Fruit fly (Drosophila melanogaster): Measurements from ENCODE around the gene CG34453.
A peak's percentile ranks its signal among the peaks of the same experiment; 100 is the strongest.

Gene CG34453

DNA sequence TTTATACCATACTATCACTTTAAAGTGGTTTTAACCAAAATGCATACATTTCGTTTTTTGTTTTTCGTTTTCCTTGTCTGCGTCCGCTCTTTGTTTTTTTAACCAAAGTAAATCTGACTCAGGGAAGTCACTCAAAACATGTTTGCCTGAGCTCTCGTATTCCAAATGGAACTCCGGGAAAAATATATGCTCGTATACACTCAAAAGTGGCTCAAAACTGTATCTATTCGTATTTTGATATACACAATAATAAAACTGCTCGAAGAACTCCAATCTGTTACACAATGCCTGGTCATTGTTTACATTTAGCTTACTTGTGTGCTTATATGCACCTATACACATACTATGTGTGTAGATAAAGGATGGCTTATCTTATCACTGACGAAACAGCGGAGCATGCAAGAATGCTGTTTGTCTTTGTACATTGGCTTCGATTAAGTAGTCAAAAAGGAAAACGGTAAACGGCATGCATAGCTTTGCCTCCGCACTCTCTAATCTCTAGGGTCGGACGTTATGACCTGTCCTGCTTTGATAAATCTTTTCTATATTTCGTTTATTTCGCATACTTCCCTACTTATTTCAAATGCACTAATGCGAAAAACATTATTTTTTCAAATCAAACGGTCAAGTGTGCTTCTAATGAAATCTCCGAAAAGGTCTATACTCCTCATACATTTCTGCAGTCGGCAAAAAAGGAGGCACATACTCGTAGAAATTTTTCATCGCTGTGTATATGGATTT lies 37.8 kb upstream of the CG34453 start, which contains the start of gene miple2:
Gene miple2 (plus strand): TSS at position 441 of the 741 bp plus-strand sequence.
- TF ChIP-seq Snoo (tag; optimal IDR thresholded peaks at IDR 0.05) (peak; percentile 39), CG17806 (tag; optimal IDR thresholded peaks at IDR 0.05) (peak; percentile 61), EcR (GFP tag; optimal IDR thresholded peaks at IDR 0.05) (no peak), CG4496 (GFP tag; IDR thresholded peaks at IDR 0.05) (peak; percentile 46; the same call in 2 of the 3 replicates), CG13204 (GFP tag; optimal IDR thresholded peaks at IDR 0.05) (peak; percentile 21), rn (GFP tag; IDR thresholded peaks at IDR 0.05) (no peak), fd96Ca (GFP tag; IDR thresholded peaks at IDR 0.05) (peak; percentile 45; the same call in 1 of the 3 replicates), D1 (tag; optimal IDR thresholded peaks at IDR 0.05) (peak; percentile 59), CG10348 (GFP tag; IDR thresholded peaks at IDR 0.05) (no peak), CG8301 (tag; optimal IDR thresholded peaks at IDR 0.05) (peak; percentile 67), CG12605 (GFP tag; IDR thresholded peaks at IDR 0.05) (peak; percentile 65; the same call in 1 of the 2 replicates), CG14655 (GFP tag; optimal IDR thresholded peaks at IDR 0.05) (peak; percentile 81), CG9948 (tag; optimal IDR thresholded peaks at IDR 0.05) (peak; percentile 79), CG8159 (tag; optimal IDR thresholded peaks at IDR 0.05) (peak; percentile 77), Ets98B (GFP tag; IDR thresholded peaks at IDR 0.05) (no peak; the same call in 1 of the 2 replicates), gl (tag; optimal IDR thresholded peaks at IDR 0.05) (peak; percentile 53), Pif1B (GFP tag; optimal IDR thresholded peaks at IDR 0.05) (peak; percentile 49), CG34367 (tag; optimal IDR thresholded peaks at IDR 0.05) (peak; percentile 67), CG32121 (GFP tag; IDR thresholded peaks at IDR 0.05) (peak; percentile 23; the same call in 1 of the 2 replicates), Pif1A (GFP tag; optimal IDR thresholded peaks at IDR 0.05) (peak; percentile 66), CG15710 (tag; optimal IDR thresholded peaks at IDR 0.05) (peak; percentile 49)

DNA sequence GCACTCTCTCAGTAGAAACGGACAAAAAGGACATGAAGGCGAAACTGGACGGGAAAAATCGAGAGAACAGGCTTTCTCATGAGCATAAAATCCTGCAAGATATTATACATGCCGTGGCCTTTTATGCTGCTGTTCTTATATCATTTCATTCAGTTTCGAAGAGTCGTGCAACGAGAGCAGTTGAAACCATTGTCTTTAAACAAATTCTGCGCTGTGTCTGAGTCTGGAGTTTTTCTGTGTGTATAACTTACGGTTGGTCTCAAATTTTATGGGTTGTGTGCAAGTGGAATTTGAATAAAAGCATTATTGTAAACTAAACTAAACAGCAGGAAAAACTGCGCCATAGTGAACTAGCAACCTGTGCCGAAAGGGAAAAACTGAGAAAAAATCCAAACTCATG lies 34.5 kb upstream of the CG34453 start:
- TF ChIP-seq rn (GFP tag; IDR thresholded peaks at IDR 0.05), result no peak
- TF ChIP-seq Pif1B (GFP tag; optimal IDR thresholded peaks at IDR 0.05), result no peak
- no peak for TF ChIP-seq CG13204 (GFP tag; optimal IDR thresholded peaks at IDR 0.05)
- no peak for TF ChIP-seq CG8301 (tag; optimal IDR thresholded peaks at IDR 0.05)
- TF ChIP-seq Ets98B (GFP tag; IDR thresholded peaks at IDR 0.05), result no peak
- TF ChIP-seq CG34367 (tag; optimal IDR thresholded peaks at IDR 0.05), result no peak
- TF ChIP-seq gl (tag; optimal IDR thresholded peaks at IDR 0.05), result no peak
- no peak for TF ChIP-seq Snoo (tag; optimal IDR thresholded peaks at IDR 0.05)
- no peak for TF ChIP-seq CG8159 (tag; optimal IDR thresholded peaks at IDR 0.05)
- TF ChIP-seq CG32121 (GFP tag; IDR thresholded peaks at IDR 0.05), result no peak
- no peak for TF ChIP-seq CG9948 (tag; optimal IDR thresholded peaks at IDR 0.05)
- no peak for TF ChIP-seq EcR (GFP tag; optimal IDR thresholded peaks at IDR 0.05)
- no peak for TF ChIP-seq Pif1A (GFP tag; optimal IDR thresholded peaks at IDR 0.05)
- no peak for TF ChIP-seq CG12605 (GFP tag; IDR thresholded peaks at IDR 0.05)
- no peak for TF ChIP-seq CG15710 (tag; optimal IDR thresholded peaks at IDR 0.05)
- TF ChIP-seq CG17806 (tag; optimal IDR thresholded peaks at IDR 0.05), result no peak
- TF ChIP-seq CG4496 (GFP tag; IDR thresholded peaks at IDR 0.05), result no peak

- TF ChIP-seq Ets98B (GFP tag; IDR thresholded peaks at IDR 0.05) (no peak), CG4496 (GFP tag; IDR thresholded peaks at IDR 0.05) (0 out of 3 replicates have a peak, but pooled peaks have one; percentile 18), CG8301 (tag; optimal IDR thresholded peaks at IDR 0.05) (no peak), CG32121 (GFP tag; IDR thresholded peaks at IDR 0.05) (no peak)
Observed at dm6 chr3L:267083-267482, 33.9 kb upstream of the CG34453 start, which contains the start of gene miple1. Gene miple1 (plus strand): TSS chr3L:267299.

- TF ChIP-seq CG14655 (GFP tag; optimal IDR thresholded peaks at IDR 0.05), result no peak
- no peak for TF ChIP-seq rn (GFP tag; IDR thresholded peaks at IDR 0.05)
Observed at dm6 chr3L:265808-266207, 32.7 kb upstream of the CG34453 start, which contains the start of gene CG34263. Gene CG34263 (minus strand): TSS chr3L:265908.

DNA sequence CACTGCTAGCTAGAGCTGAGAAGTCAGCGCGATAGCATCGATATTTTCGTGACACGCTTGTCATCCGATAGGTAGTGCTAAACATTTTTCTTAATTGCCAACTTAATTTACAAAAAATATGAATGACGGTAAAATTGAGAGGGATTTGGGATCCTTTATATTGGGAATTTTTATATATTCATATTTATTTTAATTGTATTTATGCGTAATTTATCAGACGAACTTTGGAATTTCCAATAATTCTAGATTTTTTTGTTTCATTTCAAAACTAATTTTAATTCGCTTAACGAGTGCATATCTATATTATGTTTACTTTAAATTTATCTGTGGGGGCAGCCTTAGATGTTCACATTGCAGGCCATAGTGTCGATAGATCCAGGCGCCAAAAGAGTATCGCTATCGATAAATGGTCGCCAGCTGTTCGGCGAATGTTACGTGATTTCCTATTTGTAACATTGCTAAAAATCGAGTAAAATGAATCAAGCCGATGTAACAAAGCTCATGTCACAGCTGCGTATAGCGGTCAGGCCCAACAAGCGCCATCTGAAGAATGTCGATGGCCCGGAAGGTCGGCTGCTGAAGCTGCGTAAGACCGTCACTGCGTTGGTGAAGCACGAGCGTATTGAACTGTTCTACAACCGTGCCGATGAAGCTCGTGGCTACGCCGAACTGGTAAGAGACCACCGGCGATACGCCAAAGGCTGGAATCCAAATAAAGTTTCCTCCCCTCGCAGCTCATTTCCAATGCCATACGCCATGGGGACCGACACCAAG lies 31.4 kb upstream of the CG34453 start, which contains the start of the genes Tudor-SN and mRpL17:
Gene Tudor-SN (minus strand): TSS at position 3 of the 774 bp plus-strand sequence.
Gene mRpL17 (plus strand): TSS at position 402 of the 774 bp plus-strand sequence.
- no peak for TF ChIP-seq rn (GFP tag; IDR thresholded peaks at IDR 0.05)
- TF ChIP-seq CG4496 (GFP tag; IDR thresholded peaks at IDR 0.05), result peak; percentile 41; the same call in 1 of the 3 replicates
- TF ChIP-seq Ets98B (GFP tag; IDR thresholded peaks at IDR 0.05), result no peak
- peak; percentile 13 for TF ChIP-seq CG15710 (tag; optimal IDR thresholded peaks at IDR 0.05)
- TF ChIP-seq Snoo (tag; optimal IDR thresholded peaks at IDR 0.05), result no peak
- no peak for TF ChIP-seq CG9948 (tag; optimal IDR thresholded peaks at IDR 0.05)
- peak; percentile 7 for TF ChIP-seq CG8159 (tag; optimal IDR thresholded peaks at IDR 0.05)
- peak; percentile 16 for TF ChIP-seq Pif1B (GFP tag; optimal IDR thresholded peaks at IDR 0.05)

Data from whole organism, pupa.